Worm (Caenorhabditis elegans) whole organism, L1 larva: ENCODE data around the gene C56C10.7.

Experiments used
- C04F5.9 ChIP-seq: sonication (generic microtip); optimal IDR thresholded peaks from 2 replicates; lab custom pipeline; 2016; ENCODE audit warnings: missing genetic modification characterization, missing compliant biosample characterization
- Y116A8C.19 ChIP-seq: sonication (generic microtip); optimal IDR thresholded peaks from 2 replicates; lab custom pipeline; 2016; ENCODE audit warnings: missing compliant biosample characterization, missing genetic modification characterization, borderline replicate concordance
- aly-2 ChIP-seq: fragments of 150-350 bp; optimal IDR thresholded peaks from 2 replicates; lab custom pipeline; 2014; ENCODE audit warnings: missing biosample characterization, missing genetic modification characterization
- ama-1 ChIP-seq: fragments of 150-350 bp; optimal IDR thresholded peaks from 2 replicates; lab custom pipeline; 2014
- ceh-63 ChIP-seq: fragments of 200-800 bp; sonication (Bioruptor generic); optimal IDR thresholded peaks from 2 replicates; lab custom pipeline; 2018; ENCODE audit warnings: mild to moderate bottlenecking, missing genetic modification characterization, missing compliant biosample characterization
- ceh-8 ChIP-seq: fragments of 200-800 bp; sonication (Bioruptor generic); optimal IDR thresholded peaks from 2 replicates; lab custom pipeline; 2018; ENCODE audit warnings: mild to moderate bottlenecking, missing genetic modification characterization, moderate library complexity, missing compliant biosample characterization
- ceh-88 ChIP-seq: fragments of 200-800 bp; sonication (Bioruptor generic); IDR thresholded peaks from 2 replicates; pipeline ENCODE4 v1.3.6; 2022; ENCODE audit warnings: missing genetic modification characterization, missing compliant biosample characterization
- ceh-90 ChIP-seq: sonication (generic microtip); optimal IDR thresholded peaks from 2 replicates; lab custom pipeline; 2016; ENCODE audit warnings: missing genetic modification characterization, missing compliant biosample characterization
- ces-1 ChIP-seq: fragments of 150-350 bp; optimal IDR thresholded peaks from 2 replicates; lab custom pipeline; 2014; ENCODE audit warnings: missing biosample characterization, missing genetic modification reagents, missing genetic modification characterization
- dpl-1 ChIP-seq, 3 experiments: fragments of 150-350 bp in 2 of 3; sonication (generic microtip) in 1 of 3; optimal IDR thresholded peaks; 2 replicates each; lab custom pipeline; 2014 to 2017; ENCODE audit warnings: missing biosample characterization in 3 of 3, missing genetic modification characterization in 3 of 3, missing genetic modification reagents in 3 of 3
- efl-1 ChIP-seq, 4 experiments: fragments of 150-350 bp; optimal IDR thresholded peaks in 3 of 4; peaks in 1 of 4; 1 replicate in 1 of 4; 2 replicates in 3 of 4; lab custom pipeline; 2014; ENCODE audit warnings: missing biosample characterization in 2 of 4, missing genetic modification characterization in 2 of 4, missing genetic modification reagents in 2 of 4
- elt-2 ChIP-seq: sonication (generic microtip); optimal IDR thresholded peaks from 2 replicates; lab custom pipeline; 2016; ENCODE audit warnings: missing genetic modification characterization, mild to moderate bottlenecking, inconsistent platforms, missing compliant biosample characterization, missing genetic modification reagents
- ets-5 ChIP-seq: fragments of 200-800 bp; sonication (Bioruptor generic); IDR thresholded peaks from 2 replicates; pipeline ENCODE4 v1.3.6; 2022; ENCODE audit warnings: missing genetic modification characterization, missing compliant biosample characterization
- fkh-8 ChIP-seq: sonication (generic microtip); optimal IDR thresholded peaks from 2 replicates; lab custom pipeline; 2016; ENCODE audit warnings: mild to moderate bottlenecking, missing genetic modification characterization, missing compliant biosample characterization
- hpl-2 ChIP-seq: fragments of 150-350 bp; optimal IDR thresholded peaks from 2 replicates; lab custom pipeline; 2014; ENCODE audit warnings: missing biosample characterization, missing genetic modification reagents, missing genetic modification characterization
- irx-1 ChIP-seq: sonication (generic microtip); optimal IDR thresholded peaks from 2 replicates; lab custom pipeline; 2016; ENCODE audit warnings: missing genetic modification characterization, missing compliant biosample characterization
- isw-1 ChIP-seq: fragments of 200-800 bp; sonication (Bioruptor generic); IDR thresholded peaks from 2 replicates; pipeline ENCODE4 v1.3.6; 2022; ENCODE audit warnings: missing genetic modification characterization, missing compliant biosample characterization
- lin-13 ChIP-seq: fragments of 150-350 bp; optimal IDR thresholded peaks from 2 replicates; lab custom pipeline; 2014; ENCODE audit warnings: missing biosample characterization, missing genetic modification reagents, missing genetic modification characterization
- lin-14 ChIP-seq: fragments of 200-800 bp; sonication (Bioruptor generic); optimal IDR thresholded peaks from 2 replicates; lab custom pipeline; 2018; ENCODE audit warnings: mild to moderate bottlenecking, missing genetic modification characterization, moderate library complexity, missing compliant biosample characterization
- lin-35 ChIP-seq, 2 experiments: fragments of 150-350 bp; optimal IDR thresholded peaks; 2 replicates each; lab custom pipeline; 2014; ENCODE audit warnings: missing biosample characterization in 2 of 2, missing genetic modification characterization in 2 of 2, missing genetic modification reagents in 2 of 2
- lin-39 ChIP-seq: fragments of 150-350 bp; optimal IDR thresholded peaks from 2 replicates; lab custom pipeline; 2014; ENCODE audit warnings: missing biosample characterization, missing genetic modification reagents, missing genetic modification characterization
- lsy-2 ChIP-seq, 2 experiments: fragments of 150-350 bp; optimal IDR thresholded peaks; 2 replicates each; lab custom pipeline; 2014; ENCODE audit warnings: missing biosample characterization in 2 of 2, missing genetic modification characterization in 2 of 2
- mdl-1 ChIP-seq, 2 experiments: fragments of 150-350 bp; optimal IDR thresholded peaks; 2 replicates each; lab custom pipeline; 2014 to 2017; ENCODE audit warnings: missing biosample characterization in 2 of 2, missing genetic modification characterization in 2 of 2, inconsistent platforms in 1 of 2
- mef-2 ChIP-seq: fragments of 150-350 bp; optimal IDR thresholded peaks from 2 replicates; lab custom pipeline; 2014; ENCODE audit warnings: missing biosample characterization, missing genetic modification characterization
- mep-1 ChIP-seq: fragments of 150-350 bp; optimal IDR thresholded peaks from 2 replicates; lab custom pipeline; 2014; ENCODE audit warnings: missing biosample characterization, missing genetic modification characterization
- nhr-11 ChIP-seq: fragments of 150-350 bp; optimal IDR thresholded peaks from 2 replicates; lab custom pipeline; 2014; ENCODE audit warnings: missing biosample characterization, missing genetic modification characterization
- nhr-20 ChIP-seq: sonication (generic microtip); optimal IDR thresholded peaks from 2 replicates; lab custom pipeline; 2016; ENCODE audit warnings: mild to moderate bottlenecking, missing genetic modification characterization, missing compliant biosample characterization
- nhr-28 ChIP-seq: fragments of 150-350 bp; optimal IDR thresholded peaks from 2 replicates; lab custom pipeline; 2014; ENCODE audit warnings: missing biosample characterization, missing genetic modification characterization
- nhr-47 ChIP-seq: sonication (generic microtip); optimal IDR thresholded peaks from 2 replicates; lab custom pipeline; 2016; ENCODE audit warnings: mild to moderate bottlenecking, missing genetic modification characterization, moderate library complexity, missing compliant biosample characterization
- nhr-76 ChIP-seq: sonication (generic microtip); optimal IDR thresholded peaks from 2 replicates; lab custom pipeline; 2017; ENCODE audit warnings: missing biosample characterization, missing genetic modification characterization
- nhr-77 ChIP-seq: fragments of 150-350 bp; optimal IDR thresholded peaks from 2 replicates; lab custom pipeline; 2014; ENCODE audit warnings: missing biosample characterization, missing genetic modification characterization
- nhr-84 ChIP-seq: sonication (generic microtip); optimal IDR thresholded peaks from 2 replicates; lab custom pipeline; 2017; ENCODE audit warnings: missing biosample characterization, missing genetic modification characterization
- nhr-90 ChIP-seq: sonication (generic microtip); optimal IDR thresholded peaks from 2 replicates; lab custom pipeline; 2016; ENCODE audit warnings: mild to moderate bottlenecking, missing genetic modification characterization, missing compliant biosample characterization; ENCODE audit not compliant: poor library complexity
- pag-3 ChIP-seq: sonication (generic microtip); optimal IDR thresholded peaks from 2 replicates; lab custom pipeline; 2017; ENCODE audit warnings: missing genetic modification characterization, mild to moderate bottlenecking, missing compliant biosample characterization, antibody characterized with exemption, borderline replicate concordance; ENCODE audit not compliant: insufficient read depth
- rnt-1 ChIP-seq: sonication (generic microtip); optimal IDR thresholded peaks from 2 replicates; lab custom pipeline; 2016; ENCODE audit warnings: mild to moderate bottlenecking, missing genetic modification characterization, moderate library complexity, missing compliant biosample characterization
- snpc-4 ChIP-seq: fragments of 150-350 bp; optimal IDR thresholded peaks from 2 replicates; lab custom pipeline; 2014; ENCODE audit warnings: missing biosample characterization, missing genetic modification characterization
- sox-4 ChIP-seq: sonication (generic microtip); optimal IDR thresholded peaks from 2 replicates; lab custom pipeline; 2016; ENCODE audit warnings: missing genetic modification characterization, missing compliant biosample characterization
- sptf-1 ChIP-seq: fragments of 150-350 bp; optimal IDR thresholded peaks from 2 replicates; lab custom pipeline; 2014; ENCODE audit warnings: missing biosample characterization, missing genetic modification characterization
- tbx-2 ChIP-seq: sonication (generic microtip); optimal IDR thresholded peaks from 2 replicates; lab custom pipeline; 2016; ENCODE audit warnings: missing genetic modification characterization, missing compliant biosample characterization
- unc-30 ChIP-seq: sonication (generic microtip); optimal IDR thresholded peaks from 2 replicates; lab custom pipeline; 2017; ENCODE audit warnings: missing biosample characterization, missing genetic modification characterization
- unc-62 ChIP-seq: fragments of 150-350 bp; optimal IDR thresholded peaks from 2 replicates; lab custom pipeline; 2014; ENCODE audit warnings: missing biosample characterization, missing genetic modification reagents, missing genetic modification characterization
- xbp-1 ChIP-seq: sonication (generic microtip); optimal IDR thresholded peaks from 2 replicates; lab custom pipeline; 2016; ENCODE audit warnings: missing genetic modification characterization, missing compliant biosample characterization
- zip-4 ChIP-seq: fragments of 200-800 bp; sonication (Bioruptor generic); optimal IDR thresholded peaks from 2 replicates; lab custom pipeline; 2018; ENCODE audit warnings: mild to moderate bottlenecking, missing genetic modification characterization, moderate library complexity, missing compliant biosample characterization

Gene C56C10.7

DNA sequence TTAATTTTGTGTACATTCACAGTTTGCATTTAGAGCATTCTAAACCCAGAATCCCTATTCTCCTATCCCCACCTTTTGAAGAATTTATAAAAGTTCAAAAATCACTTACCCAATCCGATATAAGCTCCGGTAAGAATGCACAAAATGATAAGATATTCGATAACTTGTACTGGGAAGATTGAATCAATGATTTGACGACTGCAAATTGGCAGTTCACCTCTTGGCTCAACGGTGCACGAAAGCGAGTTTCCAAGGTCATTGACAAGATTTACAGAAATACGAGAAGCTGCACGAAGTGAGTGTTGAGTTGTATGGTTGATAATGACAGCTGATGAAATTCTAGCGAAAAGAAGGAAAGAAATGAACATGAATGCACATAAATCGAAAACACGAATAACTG lies 27.1 kb downstream of the C56C10.7 start:
- TF ChIP-seq nhr-11 (no peak), pag-3 (tag; lab: Kevin White, UChicago) (no peak), ets-5 (no peak), unc-30 (tag; lab: Kevin White, UChicago) (no peak), ama-1 (lab: Kevin White, UChicago) (no peak), nhr-77 (tag; lab: Kevin White, UChicago) (no peak), mdl-1 (tag; optimal IDR thresholded peaks at IDR 0.05; lab: Kevin White, UChicago) (no peak)

- TF ChIP-seq lin-14 (no peak), efl-1 (optimal IDR thresholded peaks at IDR 0.05; lab: Kevin White, UChicago) (no peak), efl-1 (GFP tag; optimal IDR thresholded peaks at IDR 0.05 in 1 of 2; lab: Kevin White, UChicago) (peak in 1 of 2 experiments; percentile 14), ama-1 (lab: Kevin White, UChicago) (peak; percentile 64), lin-35 (GFP tag; optimal IDR thresholded peaks at IDR 0.05; lab: Kevin White, UChicago) (peak in 1 of 2 experiments; percentile 19)
These were observed 28.5 kb downstream of the C56C10.7 start for ce11 chrII:6558887-6559286.

ce11 chrII:6554677-6555076 lies 32.7 kb downstream of the C56C10.7 start, which contains the start of gene wrn-1:
TSS of gene wrn-1 (plus strand) at chrII:6554977.
- TF ChIP-seq Y116A8C.19, result no peak
- TF ChIP-seq zip-4 (GFP tag; lab: Kevin White, UChicago), result no peak
- no peak for TF ChIP-seq tbx-2 (tag; lab: Kevin White, UChicago)
- TF ChIP-seq sox-4 (tag; lab: Kevin White, UChicago), result no peak
- TF ChIP-seq lin-14, result no peak
- no peak for TF ChIP-seq elt-2 (tag; lab: Kevin White, UChicago)
- no peak for TF ChIP-seq lsy-2 (tag; optimal IDR thresholded peaks at IDR 0.05; lab: Kevin White, UChicago)
- TF ChIP-seq mef-2, result no peak
- TF ChIP-seq rnt-1 (tag; lab: Kevin White, UChicago), result no peak
- no peak for TF ChIP-seq snpc-4 (tag; lab: Kevin White, UChicago)
- no peak for TF ChIP-seq lin-13 (GFP tag; lab: Kevin White, UChicago)

DNA sequence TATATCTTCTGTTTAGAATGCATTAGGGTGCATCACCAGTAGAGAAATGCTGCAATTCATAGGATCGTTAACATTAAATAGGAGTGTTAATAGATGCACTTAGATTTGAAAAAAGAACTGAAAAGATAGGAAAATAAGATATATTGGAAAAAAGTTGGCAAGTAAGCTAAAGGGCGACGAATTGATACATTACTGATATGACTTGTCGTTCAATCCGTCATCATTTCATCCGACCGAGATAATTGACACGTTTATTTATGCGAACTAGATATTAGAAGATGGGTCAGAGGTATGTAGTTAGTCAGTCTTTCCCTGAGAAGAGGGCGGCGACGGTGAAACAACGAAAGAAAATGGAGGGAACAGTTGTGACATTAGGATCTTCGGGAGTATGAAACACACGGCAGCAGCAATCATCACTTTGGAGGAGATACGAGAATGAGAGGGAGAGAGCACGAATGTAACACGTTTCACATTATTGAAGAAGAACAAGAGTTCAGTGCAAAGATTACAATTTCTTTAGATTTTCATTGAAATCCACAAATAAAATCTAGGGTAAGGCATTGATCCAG lies 42.4 kb downstream of the C56C10.7 start, which contains the start of gene lron-15:
lron-15 (minus strand) TSS at position 51 of the 569 bp plus-strand sequence.
- TF ChIP-seq xbp-1 (tag; lab: Kevin White, UChicago) (no peak), lin-14 (peak; percentile 19)

- no peak; the same call in 1 of the 2 replicates for TF ChIP-seq isw-1 (GFP tag; lab: Robert Waterston, UW)
- TF ChIP-seq nhr-47 (tag; lab: Kevin White, UChicago), result no peak
- TF ChIP-seq nhr-84 (tag; lab: Kevin White, UChicago), result no peak
- TF ChIP-seq ces-1 (GFP tag; lab: Kevin White, UChicago), result peak; percentile 48
- peak; percentile 26 for TF ChIP-seq fkh-8
- TF ChIP-seq nhr-76 (tag; lab: Kevin White, UChicago), result no peak
- peak; percentile 2 for TF ChIP-seq lin-39 (tag; lab: Kevin White, UChicago)
- no peak for TF ChIP-seq ets-5
- TF ChIP-seq nhr-28, result no peak
- TF ChIP-seq ceh-63, result no peak
- TF ChIP-seq nhr-90 (tag; lab: Kevin White, UChicago), result peak; percentile 55
- TF ChIP-seq rnt-1 (tag; lab: Kevin White, UChicago), result peak; percentile 52
- no peak for TF ChIP-seq irx-1
- no peak for TF ChIP-seq ceh-90 (tag; lab: Kevin White, UChicago)
- TF ChIP-seq dpl-1 (GFP tag; optimal IDR thresholded peaks at IDR 0.05; lab: Kevin White, UChicago), result peak; percentile 83 to 93 (median 92)
- no peak for TF ChIP-seq aly-2
- no peak for TF ChIP-seq unc-30 (tag; lab: Kevin White, UChicago)
- no peak for TF ChIP-seq Y116A8C.19
- TF ChIP-seq xbp-1 (tag; lab: Kevin White, UChicago), result peak; percentile 56
- no peak for TF ChIP-seq zip-4 (GFP tag; lab: Kevin White, UChicago)
- no peak for TF ChIP-seq nhr-77 (tag; lab: Kevin White, UChicago)
- no peak for TF ChIP-seq sptf-1
- TF ChIP-seq mep-1 (tag; lab: Kevin White, UChicago), result peak; percentile 62
- TF ChIP-seq hpl-2 (GFP tag; lab: Kevin White, UChicago), result no peak
- TF ChIP-seq ceh-8 (GFP tag; lab: Kevin White, UChicago), result no peak
- TF ChIP-seq lin-35 (GFP tag; optimal IDR thresholded peaks at IDR 0.05; lab: Kevin White, UChicago), result peak; percentile 90 to 97
- TF ChIP-seq nhr-20 (tag; lab: Kevin White, UChicago), result peak; percentile 46
- no peak for TF ChIP-seq unc-62
- TF ChIP-seq ceh-88 (GFP tag; lab: Robert Waterston, UW), result no peak
- TF ChIP-seq C04F5.9 (tag; lab: Kevin White, UChicago), result no peak
These were observed 51.4 kb downstream of the C56C10.7 start, which contains the start of gene utp-20 for ce11 chrII:6535957-6536424. TSS of gene utp-20 (plus strand) at chrII:6536374.
